Worm (Caenorhabditis elegans) whole organism, L1 larva: Measurements from ENCODE around the gene C49F8.14.

Experiments used
- C04F5.9 ChIP-seq: sonication (generic microtip); optimal IDR thresholded peaks from 2 replicates; lab custom pipeline; 2016; ENCODE audit warnings: missing genetic modification characterization, missing compliant biosample characterization
- C34B4.2 ChIP-seq: sonication (generic microtip); optimal IDR thresholded peaks from 2 replicates; lab custom pipeline; 2017; ENCODE audit warnings: mild to moderate bottlenecking, missing genetic modification characterization, missing compliant biosample characterization
- aly-2 ChIP-seq: fragments of 150-350 bp; optimal IDR thresholded peaks from 2 replicates; lab custom pipeline; 2014; ENCODE audit warnings: missing biosample characterization, missing genetic modification characterization
- ama-1 ChIP-seq: fragments of 150-350 bp; optimal IDR thresholded peaks from 2 replicates; lab custom pipeline; 2014
- ceh-8 ChIP-seq: fragments of 200-800 bp; sonication (Bioruptor generic); optimal IDR thresholded peaks from 2 replicates; lab custom pipeline; 2018; ENCODE audit warnings: mild to moderate bottlenecking, missing genetic modification characterization, moderate library complexity, missing compliant biosample characterization
- ceh-82 ChIP-seq, 3 experiments: fragments of 150-350 bp in 1 of 3; sonication (generic microtip) in 2 of 3; optimal IDR thresholded peaks; 2 replicates each; lab custom pipeline; 2014 to 2017; ENCODE audit warnings: missing biosample characterization in 3 of 3, missing genetic modification characterization in 3 of 3
- ceh-88 ChIP-seq: fragments of 200-800 bp; sonication (Bioruptor generic); IDR thresholded peaks from 2 replicates; pipeline ENCODE4 v1.3.6; 2022; ENCODE audit warnings: missing genetic modification characterization, missing compliant biosample characterization
- ceh-90 ChIP-seq: sonication (generic microtip); optimal IDR thresholded peaks from 2 replicates; lab custom pipeline; 2016; ENCODE audit warnings: missing genetic modification characterization, missing compliant biosample characterization
- dpl-1 ChIP-seq, 3 experiments: fragments of 150-350 bp in 2 of 3; sonication (generic microtip) in 1 of 3; optimal IDR thresholded peaks; 2 replicates each; lab custom pipeline; 2014 to 2017; ENCODE audit warnings: missing biosample characterization in 3 of 3, missing genetic modification characterization in 3 of 3, missing genetic modification reagents in 3 of 3
- dsc-1 ChIP-seq: sonication (generic microtip); optimal IDR thresholded peaks from 2 replicates; lab custom pipeline; 2016; ENCODE audit warnings: mild to moderate bottlenecking, missing genetic modification characterization, missing compliant biosample characterization
- efl-1 ChIP-seq, 4 experiments: fragments of 150-350 bp; optimal IDR thresholded peaks in 3 of 4; peaks in 1 of 4; 1 replicate in 1 of 4; 2 replicates in 3 of 4; lab custom pipeline; 2014; ENCODE audit warnings: missing biosample characterization in 2 of 4, missing genetic modification characterization in 2 of 4, missing genetic modification reagents in 2 of 4
- egl-13 ChIP-seq: sonication (generic microtip); optimal IDR thresholded peaks from 2 replicates; lab custom pipeline; 2016; ENCODE audit warnings: missing genotype, missing genetic modification reagents, missing genetic modification characterization, missing compliant biosample characterization
- ets-5 ChIP-seq: fragments of 200-800 bp; sonication (Bioruptor generic); IDR thresholded peaks from 2 replicates; pipeline ENCODE4 v1.3.6; 2022; ENCODE audit warnings: missing genetic modification characterization, missing compliant biosample characterization
- fkh-4 ChIP-seq: sonication (generic microtip); optimal IDR thresholded peaks from 2 replicates; lab custom pipeline; 2016; ENCODE audit warnings: missing compliant biosample characterization, missing genetic modification characterization, borderline replicate concordance
- fkh-8 ChIP-seq: sonication (generic microtip); optimal IDR thresholded peaks from 2 replicates; lab custom pipeline; 2016; ENCODE audit warnings: mild to moderate bottlenecking, missing genetic modification characterization, missing compliant biosample characterization
- fos-1 ChIP-seq: fragments of 150-350 bp; optimal IDR thresholded peaks from 2 replicates; lab custom pipeline; 2014; ENCODE audit warnings: missing biosample characterization, missing genetic modification characterization
- hlh-17 ChIP-seq: fragments of 200-800 bp; sonication (Bioruptor generic); optimal IDR thresholded peaks from 2 replicates; lab custom pipeline; 2018; ENCODE audit warnings: missing genetic modification characterization, mild to moderate bottlenecking, missing compliant biosample characterization, moderate library complexity, borderline replicate concordance
- hlh-4 ChIP-seq: sonication (generic microtip); optimal IDR thresholded peaks from 2 replicates; lab custom pipeline; 2016; ENCODE audit warnings: mild to moderate bottlenecking, missing genetic modification characterization, missing compliant biosample characterization
- hpl-2 ChIP-seq: fragments of 150-350 bp; optimal IDR thresholded peaks from 2 replicates; lab custom pipeline; 2014; ENCODE audit warnings: missing biosample characterization, missing genetic modification reagents, missing genetic modification characterization
- jun-1 ChIP-seq: fragments of 150-350 bp; optimal IDR thresholded peaks from 2 replicates; lab custom pipeline; 2014; ENCODE audit warnings: missing biosample characterization, missing genetic modification reagents, missing genetic modification characterization
- lin-13 ChIP-seq: fragments of 150-350 bp; optimal IDR thresholded peaks from 2 replicates; lab custom pipeline; 2014; ENCODE audit warnings: missing biosample characterization, missing genetic modification reagents, missing genetic modification characterization
- lin-15B ChIP-seq: fragments of 150-350 bp; sonication (generic microtip); optimal IDR thresholded peaks from 3 replicates; lab custom pipeline; 2014; ENCODE audit warnings: missing biosample characterization, missing genetic modification characterization
- lin-39 ChIP-seq: fragments of 150-350 bp; optimal IDR thresholded peaks from 2 replicates; lab custom pipeline; 2014; ENCODE audit warnings: missing biosample characterization, missing genetic modification reagents, missing genetic modification characterization
- lir-3 ChIP-seq: sonication (generic microtip); optimal IDR thresholded peaks from 2 replicates; lab custom pipeline; 2016; ENCODE audit warnings: mild to moderate bottlenecking, missing genetic modification characterization, moderate library complexity, missing compliant biosample characterization; ENCODE audit not compliant: poor library complexity
- lsy-2 ChIP-seq, 2 experiments: fragments of 150-350 bp; optimal IDR thresholded peaks; 2 replicates each; lab custom pipeline; 2014; ENCODE audit warnings: missing biosample characterization in 2 of 2, missing genetic modification characterization in 2 of 2
- mab-9 ChIP-seq: fragments of 200-800 bp; sonication (Bioruptor generic); IDR thresholded peaks from 2 replicates; pipeline ENCODE4 v1.3.6; 2022; ENCODE audit warnings: missing genetic modification reagents, missing genetic modification characterization, missing compliant biosample characterization
- mdl-1 ChIP-seq, 2 experiments: fragments of 150-350 bp; optimal IDR thresholded peaks; 2 replicates each; lab custom pipeline; 2014 to 2017; ENCODE audit warnings: missing biosample characterization in 2 of 2, missing genetic modification characterization in 2 of 2, inconsistent platforms in 1 of 2
- mef-2 ChIP-seq: fragments of 150-350 bp; optimal IDR thresholded peaks from 2 replicates; lab custom pipeline; 2014; ENCODE audit warnings: missing biosample characterization, missing genetic modification characterization
- mep-1 ChIP-seq: fragments of 150-350 bp; optimal IDR thresholded peaks from 2 replicates; lab custom pipeline; 2014; ENCODE audit warnings: missing biosample characterization, missing genetic modification characterization
- nhr-12 ChIP-seq: sonication (generic microtip); optimal IDR thresholded peaks from 2 replicates; lab custom pipeline; 2017; ENCODE audit warnings: missing biosample characterization, missing genetic modification characterization
- nhr-19 ChIP-seq: fragments of 200-800 bp; sonication (Bioruptor generic); conservative IDR thresholded peaks from 2 replicates; pipeline ENCODE4 v1.3.6; 2022; ENCODE audit warnings: missing genetic modification characterization, missing compliant biosample characterization
- nhr-20 ChIP-seq: sonication (generic microtip); optimal IDR thresholded peaks from 2 replicates; lab custom pipeline; 2016; ENCODE audit warnings: mild to moderate bottlenecking, missing genetic modification characterization, missing compliant biosample characterization
- nhr-237 ChIP-seq: fragments of 150-350 bp; optimal IDR thresholded peaks from 2 replicates; lab custom pipeline; 2014; ENCODE audit warnings: missing biosample characterization, missing genetic modification characterization
- nhr-76 ChIP-seq: sonication (generic microtip); optimal IDR thresholded peaks from 2 replicates; lab custom pipeline; 2017; ENCODE audit warnings: missing biosample characterization, missing genetic modification characterization
- nhr-84 ChIP-seq: sonication (generic microtip); optimal IDR thresholded peaks from 2 replicates; lab custom pipeline; 2017; ENCODE audit warnings: missing biosample characterization, missing genetic modification characterization
- nhr-85 ChIP-seq: sonication (generic microtip); peaks from one replicate; lab custom pipeline; 2016; ENCODE audit warnings: missing genetic modification characterization, inconsistent platforms, missing compliant biosample characterization
- pag-3 ChIP-seq: sonication (generic microtip); optimal IDR thresholded peaks from 2 replicates; lab custom pipeline; 2017; ENCODE audit warnings: missing genetic modification characterization, mild to moderate bottlenecking, missing compliant biosample characterization, antibody characterized with exemption, borderline replicate concordance; ENCODE audit not compliant: insufficient read depth
- pax-3 ChIP-seq: fragments of 200-800 bp; sonication (Bioruptor generic); optimal IDR thresholded peaks from 2 replicates; lab custom pipeline; 2018; ENCODE audit warnings: mild to moderate bottlenecking, missing genetic modification characterization, moderate library complexity, missing compliant biosample characterization
- pqm-1 ChIP-seq: sonication (generic microtip); optimal IDR thresholded peaks from 3 replicates; lab custom pipeline; 2017; ENCODE audit warnings: missing biosample characterization, missing genetic modification characterization
- rnt-1 ChIP-seq: sonication (generic microtip); optimal IDR thresholded peaks from 2 replicates; lab custom pipeline; 2016; ENCODE audit warnings: mild to moderate bottlenecking, missing genetic modification characterization, moderate library complexity, missing compliant biosample characterization
- skn-1 ChIP-seq: fragments of 150-350 bp; optimal IDR thresholded peaks from 2 replicates; lab custom pipeline; 2014; ENCODE audit warnings: missing biosample characterization, missing genetic modification characterization
- snu-23 ChIP-seq: sonication (generic microtip); optimal IDR thresholded peaks from 2 replicates; lab custom pipeline; 2016; ENCODE audit warnings: missing genetic modification characterization, missing compliant biosample characterization
- sox-4 ChIP-seq: sonication (generic microtip); optimal IDR thresholded peaks from 2 replicates; lab custom pipeline; 2016; ENCODE audit warnings: missing genetic modification characterization, missing compliant biosample characterization
- sptf-1 ChIP-seq: fragments of 150-350 bp; optimal IDR thresholded peaks from 2 replicates; lab custom pipeline; 2014; ENCODE audit warnings: missing biosample characterization, missing genetic modification characterization
- sup-37 ChIP-seq: fragments of 200-800 bp; sonication (Bioruptor generic); optimal IDR thresholded peaks from 2 replicates; lab custom pipeline; 2018; ENCODE audit warnings: mild to moderate bottlenecking, missing genetic modification characterization, missing compliant biosample characterization
- swsn-7 ChIP-seq: sonication (generic microtip); optimal IDR thresholded peaks from 2 replicates; lab custom pipeline; 2016; ENCODE audit warnings: missing genetic modification characterization, missing compliant biosample characterization
- unc-86 ChIP-seq: sonication (generic microtip); optimal IDR thresholded peaks from 2 replicates; lab custom pipeline; 2016; ENCODE audit warnings: missing genetic modification characterization, missing compliant biosample characterization
- unc-98 ChIP-seq: fragments of 200-800 bp; sonication (Bioruptor generic); IDR thresholded peaks from 2 replicates; pipeline ENCODE4 v1.3.6; 2022; ENCODE audit warnings: missing genetic modification characterization, missing compliant biosample characterization
- vab-15 ChIP-seq: sonication (generic microtip); optimal IDR thresholded peaks from 2 replicates; lab custom pipeline; 2017; ENCODE audit warnings: missing genotype, mild to moderate bottlenecking, missing genetic modification characterization, missing compliant biosample characterization
- xbp-1 ChIP-seq: sonication (generic microtip); optimal IDR thresholded peaks from 2 replicates; lab custom pipeline; 2016; ENCODE audit warnings: missing genetic modification characterization, missing compliant biosample characterization
- zag-1 ChIP-seq: fragments of 150-350 bp; optimal IDR thresholded peaks from 2 replicates; lab custom pipeline; 2014; ENCODE audit warnings: missing biosample characterization, missing genetic modification characterization
- zip-4 ChIP-seq: fragments of 200-800 bp; sonication (Bioruptor generic); optimal IDR thresholded peaks from 2 replicates; lab custom pipeline; 2018; ENCODE audit warnings: mild to moderate bottlenecking, missing genetic modification characterization, moderate library complexity, missing compliant biosample characterization
- ztf-11 ChIP-seq, 2 experiments: sonication (generic microtip); optimal IDR thresholded peaks; 2 replicates each; lab custom pipeline; 2016 to 2017; ENCODE audit warnings: missing genetic modification characterization in 2 of 2, missing biosample characterization in 1 of 2, missing compliant biosample characterization in 1 of 2

C49F8.14 gene

DNA sequence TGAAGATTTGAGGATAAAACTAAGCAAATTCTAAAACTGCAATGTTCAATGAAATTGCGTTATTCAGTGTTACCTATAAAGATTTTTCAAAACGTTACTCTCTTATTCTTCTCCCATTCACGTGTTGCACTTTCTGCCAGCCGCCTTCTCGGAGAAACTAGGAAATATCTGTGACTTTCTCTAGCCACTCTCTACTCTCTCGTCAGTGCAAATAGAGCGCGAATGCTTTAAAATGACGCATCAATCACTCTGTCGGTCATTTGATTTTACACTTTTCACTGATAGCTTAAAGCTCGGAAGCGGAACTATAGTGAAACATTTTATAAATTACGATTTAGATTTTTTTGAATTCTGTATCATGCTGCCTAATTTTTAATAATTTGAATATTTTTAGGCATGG, 47.9 kb downstream of the C49F8.14 start:
- TF ChIP-seq fos-1 (tag; lab: Kevin White, UChicago): peak; percentile 94
- peak; percentile 78 for TF ChIP-seq lin-13 (GFP tag; lab: Kevin White, UChicago)
- TF ChIP-seq rnt-1 (tag; lab: Kevin White, UChicago): peak; percentile 89
- no peak for TF ChIP-seq egl-13
- TF ChIP-seq zip-4 (GFP tag; lab: Kevin White, UChicago): no peak
- TF ChIP-seq C04F5.9 (tag; lab: Kevin White, UChicago): no peak
- TF ChIP-seq snu-23: peak; percentile 94
- no peak for TF ChIP-seq fkh-4 (tag; lab: Kevin White, UChicago)
- TF ChIP-seq efl-1 (optimal IDR thresholded peaks at IDR 0.05; lab: Kevin White, UChicago): peak; percentile 58 to 67
- peak; percentile 49 to 73 for TF ChIP-seq efl-1 (GFP tag; optimal IDR thresholded peaks at IDR 0.05 in 1 of 2; lab: Kevin White, UChicago)
- TF ChIP-seq nhr-19 (GFP tag; lab: Robert Waterston, UW): peak; percentile 89
- no peak for TF ChIP-seq zag-1 (tag; lab: Kevin White, UChicago)
- TF ChIP-seq jun-1 (tag; lab: Kevin White, UChicago): peak; percentile 74
- TF ChIP-seq sptf-1 (tag; lab: Kevin White, UChicago): no peak
- no peak for TF ChIP-seq mab-9
- peak; percentile 92 for TF ChIP-seq skn-1
- TF ChIP-seq mef-2 (tag; lab: Kevin White, UChicago): peak; percentile 47
- TF ChIP-seq dsc-1 (tag; lab: Kevin White, UChicago): peak; percentile 36
- no peak for TF ChIP-seq ceh-8
- TF ChIP-seq ceh-88 (GFP tag; lab: Robert Waterston, UW): no peak
- no peak for TF ChIP-seq ets-5 (GFP tag; lab: Robert Waterston, UW)
- TF ChIP-seq lir-3 (tag; lab: Kevin White, UChicago): peak; percentile 42
- no peak for TF ChIP-seq hlh-17
- TF ChIP-seq mep-1 (tag; lab: Kevin White, UChicago): peak; percentile 92
- TF ChIP-seq unc-98 (GFP tag; lab: Robert Waterston, UW): 0 out of 2 replicates have a peak, but pooled peaks have one; percentile 4
- peak; percentile 50 to 64 (median 59) for TF ChIP-seq dpl-1 (GFP tag; optimal IDR thresholded peaks at IDR 0.05; lab: Kevin White, UChicago)
- TF ChIP-seq nhr-237 (tag; lab: Kevin White, UChicago): peak; percentile 19
- peak; percentile 57 for TF ChIP-seq lin-15B (tag; lab: Kevin White, UChicago)
- TF ChIP-seq lin-39 (tag; lab: Kevin White, UChicago): peak; percentile 96
- TF ChIP-seq nhr-12: no peak
- no peak for TF ChIP-seq ama-1 (lab: Kevin White, UChicago)
- no peak for TF ChIP-seq aly-2 (tag; lab: Kevin White, UChicago)
- no peak for TF ChIP-seq nhr-84 (tag; lab: Kevin White, UChicago)
- TF ChIP-seq lsy-2 (tag; optimal IDR thresholded peaks at IDR 0.05; lab: Kevin White, UChicago): peak; percentile 73 to 89
- TF ChIP-seq pax-3 (tag; lab: Kevin White, UChicago): no peak
- TF ChIP-seq unc-86: no peak
- peak; percentile 82 for TF ChIP-seq fkh-8 (tag; lab: Kevin White, UChicago)
- TF ChIP-seq ceh-82 (tag; optimal IDR thresholded peaks at IDR 0.05; lab: Kevin White, UChicago): peak; percentile 32 to 78 (median 52)
- no peak for TF ChIP-seq C34B4.2
- no peak for TF ChIP-seq hlh-4 (tag; lab: Kevin White, UChicago)
- peak; percentile 88 for TF ChIP-seq nhr-85 (tag; lab: Kevin White, UChicago)
- peak in 1 of 2 experiments; percentile 94 for TF ChIP-seq mdl-1 (tag; optimal IDR thresholded peaks at IDR 0.05; lab: Kevin White, UChicago)
- TF ChIP-seq hpl-2 (GFP tag; lab: Kevin White, UChicago): no peak
- TF ChIP-seq xbp-1 (tag; lab: Kevin White, UChicago): peak; percentile 76
- TF ChIP-seq sup-37: no peak
- TF ChIP-seq ceh-90 (tag; lab: Kevin White, UChicago): no peak
- no peak for TF ChIP-seq vab-15
- no peak for TF ChIP-seq nhr-76
- peak; percentile 93 for TF ChIP-seq nhr-20 (tag; lab: Kevin White, UChicago)
- TF ChIP-seq pag-3 (tag; lab: Kevin White, UChicago): peak; percentile 93
- TF ChIP-seq sox-4 (tag; lab: Kevin White, UChicago): no peak
- no peak for TF ChIP-seq ztf-11 (tag; optimal IDR thresholded peaks at IDR 0.05; lab: Kevin White, UChicago)
- no peak for TF ChIP-seq pqm-1
- peak; percentile 74 for TF ChIP-seq swsn-7
